Fruit fly (Drosophila melanogaster) S2 (cell line): ENCODE measurements around the gene Rrp5.

Source experiments
- CG8478 ChIP-seq: fragments of >200 bp; optimal IDR thresholded peaks from 2 replicates; lab custom pipeline; 2018
- CTCF ChIP-seq, 2 experiments: fragments of >200 bp; optimal IDR thresholded peaks; 2 replicates each; lab custom pipeline; 2018

Gene Rrp5

DNA sequence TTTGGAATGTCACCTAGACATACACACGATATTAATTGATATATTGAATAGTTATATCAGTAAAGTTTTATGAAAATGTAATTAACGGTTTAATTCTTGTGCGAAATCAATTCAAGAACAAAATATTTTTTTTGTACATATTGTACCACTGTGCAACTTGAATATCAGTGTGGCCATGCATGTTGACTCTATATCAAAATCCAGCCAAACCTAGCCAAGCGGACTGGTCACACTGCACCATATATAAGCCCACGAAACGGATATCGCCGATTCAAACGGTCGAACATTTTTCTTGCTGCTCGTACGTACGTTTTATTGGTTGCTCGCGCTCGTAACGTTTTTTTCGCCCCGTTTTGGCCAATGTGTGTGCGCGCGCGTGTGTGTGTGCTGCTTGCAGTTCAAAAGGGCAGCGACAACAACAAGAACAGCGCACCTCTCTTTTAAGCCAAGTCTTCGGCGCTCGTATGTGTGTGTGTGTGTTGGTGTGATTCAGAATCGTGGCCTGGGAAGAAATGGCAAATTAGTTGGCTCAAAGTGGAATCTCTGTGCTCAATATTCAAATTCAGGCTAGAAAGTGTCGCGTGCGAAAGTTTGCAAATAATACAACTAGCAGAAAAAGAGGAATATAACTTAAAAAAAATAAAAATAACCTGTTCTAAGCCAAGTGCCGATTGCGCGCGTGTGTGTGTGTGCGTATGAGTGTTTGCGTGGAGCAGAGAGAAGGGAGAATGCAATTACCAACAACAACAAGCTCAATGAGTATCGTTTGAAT lies 38.1 kb downstream of the Rrp5 start, which contains the start of gene crb:
TSS of gene crb (plus strand) at position 295 of the 772 bp plus-strand sequence.
- TF ChIP-seq CG8478 (lab: Kevin White, UChicago): no peak
- TF ChIP-seq CTCF (optimal IDR thresholded peaks at IDR 0.05; lab: Kevin White, UChicago): no peak

DNA sequence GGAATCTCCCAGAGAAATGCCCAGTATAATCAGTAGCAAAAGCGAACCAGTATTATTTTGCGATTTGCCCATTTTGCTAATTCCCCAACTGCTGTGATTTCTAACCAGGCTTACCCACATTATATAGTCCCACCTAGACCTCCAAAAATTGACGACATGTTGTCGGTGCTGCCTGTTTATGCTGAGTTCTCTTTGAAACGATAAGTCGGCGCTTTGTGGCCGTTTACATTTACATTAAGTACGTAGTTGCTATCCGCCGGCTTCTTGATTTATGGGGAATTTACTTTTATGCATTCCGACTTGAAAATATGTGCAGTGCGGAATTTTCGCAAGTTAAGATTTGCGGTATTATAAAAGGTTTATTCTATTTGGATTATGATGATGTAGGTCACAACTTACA lies 38.8 kb downstream of the Rrp5 start, which contains the start of gene CG5715:
TSS of gene CG5715 (minus strand) at position 101 of the 400 bp plus-strand sequence.
- no peak for TF ChIP-seq CTCF (optimal IDR thresholded peaks at IDR 0.05; lab: Kevin White, UChicago)
- no peak for TF ChIP-seq CG8478 (lab: Kevin White, UChicago)

DNA sequence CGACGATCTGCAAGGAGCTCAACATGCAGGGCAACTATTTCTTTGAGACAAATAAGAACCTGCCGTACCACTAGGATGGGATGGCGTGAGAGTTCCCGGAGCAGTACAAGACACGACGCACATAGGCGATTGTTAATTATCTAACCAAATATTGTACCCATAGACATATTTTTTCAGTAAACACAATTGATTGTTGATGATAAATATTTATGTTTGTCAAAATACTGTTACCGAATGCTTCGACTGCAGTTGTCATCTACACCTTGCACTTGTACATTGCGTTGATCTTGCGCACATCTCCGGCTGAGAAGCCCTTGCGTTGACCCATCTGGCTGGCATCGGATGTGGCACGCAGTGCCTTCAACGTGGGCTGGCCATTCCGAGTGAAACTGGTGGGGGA lies 39.9 kb downstream of the Rrp5 start:
- TF ChIP-seq CG8478 (lab: Kevin White, UChicago) (no peak), CTCF (optimal IDR thresholded peaks at IDR 0.05; lab: Kevin White, UChicago) (no peak)

dm6 chr3R:24289768-24290349 lies 43.3 kb downstream of the Rrp5 start, which contains the start of the genes CG34290 and Uck:
TSS of gene CG34290 (minus strand) at chr3R:24289818.
TSS of gene Uck (plus strand) at chr3R:24290172.
- TF ChIP-seq CTCF (optimal IDR thresholded peaks at IDR 0.05; lab: Kevin White, UChicago): peak; percentile 3 to 29
- no peak for TF ChIP-seq CG8478 (lab: Kevin White, UChicago)

- TF ChIP-seq CG8478 (lab: Kevin White, UChicago) (no peak), CTCF (optimal IDR thresholded peaks at IDR 0.05; lab: Kevin White, UChicago) (no peak)
These were observed 46.0 kb downstream of the Rrp5 start for dm6 chr3R:24287157-24287556.

- no peak for TF ChIP-seq CTCF (optimal IDR thresholded peaks at IDR 0.05; lab: Kevin White, UChicago)
- TF ChIP-seq CG8478 (lab: Kevin White, UChicago): no peak
These were observed 47.7 kb downstream of the Rrp5 start for dm6 chr3R:24285423-24285822.

DNA sequence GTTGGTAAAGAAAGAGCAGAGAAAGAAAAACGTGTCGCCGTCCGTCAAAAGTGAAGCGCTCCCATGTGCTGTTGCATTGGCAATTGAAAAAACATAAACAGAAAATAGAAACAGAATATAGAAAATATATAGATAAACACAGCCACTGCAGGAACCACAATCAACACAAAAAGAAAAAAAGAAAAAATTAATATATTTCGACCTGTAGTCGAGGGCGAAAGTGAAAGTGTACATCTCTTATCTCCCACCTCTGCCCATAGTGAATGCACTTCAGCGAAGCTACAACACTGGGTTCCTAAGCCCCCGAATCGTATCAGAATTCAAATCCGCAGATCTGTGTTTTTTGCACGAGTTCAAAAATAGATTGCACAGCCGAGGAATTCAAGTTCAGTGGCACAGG lies 49.0 kb downstream of the Rrp5 start:
- TF ChIP-seq CTCF (optimal IDR thresholded peaks at IDR 0.05; lab: Kevin White, UChicago) (no peak), CG8478 (lab: Kevin White, UChicago) (no peak)

- TF ChIP-seq CG8478 (lab: Kevin White, UChicago): no peak
- TF ChIP-seq CTCF (optimal IDR thresholded peaks at IDR 0.05; lab: Kevin White, UChicago): no peak
These were observed 49.5 kb downstream of the Rrp5 start, which contains the start of gene CG6356 for dm6 chr3R:24283582-24284085. TSS of gene CG6356 (plus strand) at chr3R:24283955.

dm6 chr3R:24282567-24283324 lies 50.4 kb downstream of the Rrp5 start:
- no peak for TF ChIP-seq CTCF (optimal IDR thresholded peaks at IDR 0.05; lab: Kevin White, UChicago)
- TF ChIP-seq CG8478 (lab: Kevin White, UChicago): no peak

DNA sequence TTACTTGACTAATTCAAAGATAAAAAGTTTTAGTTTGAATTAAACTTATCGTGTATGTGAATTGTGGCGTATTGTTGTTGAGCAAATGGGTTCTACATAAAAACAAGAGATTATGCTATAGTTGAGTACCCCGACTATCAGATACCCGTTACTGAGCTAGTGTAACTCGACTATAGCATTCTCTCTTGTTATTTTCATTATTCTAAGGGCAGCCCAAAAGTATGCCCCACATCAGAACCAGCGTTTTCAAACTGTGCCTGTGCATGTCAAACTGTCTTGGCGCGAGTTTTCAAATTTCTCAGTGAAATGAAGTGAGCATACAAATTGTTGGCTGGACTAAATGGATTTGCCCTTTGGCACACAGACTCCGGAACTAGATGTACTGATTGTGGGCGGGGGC lies 53.8 kb downstream of the Rrp5 start, which contains the start of gene shps:
TSS of gene shps (plus strand) at position 282 of the 400 bp plus-strand sequence.
- peak; percentile 47 to 63 for TF ChIP-seq CTCF (optimal IDR thresholded peaks at IDR 0.05; lab: Kevin White, UChicago)
- TF ChIP-seq CG8478 (lab: Kevin White, UChicago): no peak

DNA sequence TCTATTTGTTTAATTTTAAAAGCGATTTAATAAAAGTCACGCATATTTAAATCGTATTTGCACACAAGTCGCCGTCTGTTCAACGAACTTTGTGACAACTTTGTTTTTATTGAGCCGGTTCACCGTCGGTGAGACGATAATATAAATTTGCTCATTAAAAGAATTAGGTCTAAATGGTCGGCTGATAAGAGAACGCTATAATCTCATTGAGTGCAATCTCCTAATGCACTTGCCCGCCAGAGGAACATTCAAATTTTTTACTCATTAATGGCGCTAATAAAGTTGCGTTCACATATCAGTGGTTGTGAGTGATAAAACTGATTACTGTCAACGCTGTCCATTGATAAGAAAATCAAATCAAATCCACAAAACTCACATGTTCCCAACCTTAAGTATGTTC lies 54.4 kb downstream of the Rrp5 start:
- no peak for TF ChIP-seq CTCF (optimal IDR thresholded peaks at IDR 0.05; lab: Kevin White, UChicago)
- no peak for TF ChIP-seq CG8478 (lab: Kevin White, UChicago)
